Worm (Caenorhabditis elegans) whole organism, L4/young adult: Measurements from ENCODE around the gene srxa-13.

Experiments
- W03F9.2 ChIP-seq: fragments of 150-350 bp; optimal IDR thresholded peaks from 2 replicates; lab custom pipeline; 2014; ENCODE audit warnings: missing biosample characterization, missing genetic modification characterization
- dao-5 ChIP-seq: sonication (generic microtip); optimal IDR thresholded peaks from 2 replicates; lab custom pipeline; 2016; ENCODE audit warnings: missing genotype, missing genetic modification characterization, moderate library complexity, missing compliant biosample characterization
- him-1 ChIP-seq: sonication (generic microtip); optimal IDR thresholded peaks from 2 replicates; lab custom pipeline; 2016; ENCODE audit warnings: missing genotype, missing genetic modification reagents, missing genetic modification characterization, missing compliant biosample characterization

DNA sequence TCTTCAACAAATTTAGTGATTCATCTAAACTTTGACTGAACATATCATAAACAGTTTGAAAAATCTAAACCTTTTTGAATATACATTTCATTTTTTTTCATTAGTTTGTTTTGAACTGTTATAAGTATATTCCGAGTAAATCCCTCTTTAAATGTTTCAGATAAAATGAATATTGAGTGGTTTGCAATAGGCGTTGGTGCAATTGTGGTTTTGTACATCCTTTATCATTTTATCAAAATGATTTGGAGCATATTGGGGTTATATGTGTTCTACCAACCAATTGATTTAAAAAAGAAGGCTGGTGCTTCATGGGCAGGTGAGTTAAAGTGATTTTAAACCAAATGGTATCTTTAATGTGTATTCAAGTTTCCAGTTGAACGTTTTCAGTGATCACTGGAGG is 25.2 kb upstream of the srxa-13 start, which contains the start of gene stdh-3:
- TF ChIP-seq W03F9.2 (tag; lab: Kevin White, UChicago) = no peak
- TF ChIP-seq him-1 = no peak
- TF ChIP-seq dao-5 (tag; lab: Kevin White, UChicago) = no peak
